Worm (Caenorhabditis elegans) whole organism, L4/young adult: ENCODE data around the gene znf-706.

Experiments used
- W03F9.2 ChIP-seq: fragments of 150-350 bp; optimal IDR thresholded peaks from 2 replicates; lab custom pipeline; 2014; ENCODE audit warnings: missing biosample characterization, missing genetic modification characterization
- him-1 ChIP-seq: sonication (generic microtip); optimal IDR thresholded peaks from 2 replicates; lab custom pipeline; 2016; ENCODE audit warnings: missing genotype, missing genetic modification reagents, missing genetic modification characterization, missing compliant biosample characterization

DNA sequence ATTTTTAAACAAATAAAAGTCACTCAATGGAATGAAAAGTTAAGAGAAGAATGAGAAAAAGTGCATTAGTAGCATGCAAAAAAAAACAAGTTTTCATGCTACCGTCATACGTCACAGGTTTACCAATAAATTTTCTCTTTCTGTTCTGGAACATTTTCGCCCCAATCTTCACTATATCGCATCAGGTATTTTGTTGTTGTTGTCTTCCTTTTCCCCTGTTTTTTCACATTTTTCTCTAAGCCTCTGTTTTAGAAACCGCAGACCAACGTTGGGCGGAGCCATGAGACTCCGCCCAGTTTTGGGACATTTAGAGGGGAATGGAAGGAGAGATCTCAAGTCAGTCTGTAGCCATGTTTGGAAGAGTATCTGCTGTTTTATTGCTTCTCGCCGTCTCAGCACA is 7.7 kb downstream of the znf-706 start, which contains the start of gene msa-1:
- TF ChIP-seq him-1 (tag; lab: Kevin White, UChicago): no peak
- TF ChIP-seq W03F9.2 (tag; lab: Kevin White, UChicago): no peak
